Fruit fly (Drosophila melanogaster) whole organism, prepupa: Measurements from ENCODE around the gene Sema5c.
A peak's percentile ranks its signal among the peaks of the same experiment; 100 is the strongest.

Experiments used
- Blimp-1 ChIP-seq: fragments of 200-800 bp; sonication (Bioruptor generic); optimal IDR thresholded peaks from 3 replicates; lab custom pipeline; 2017; ENCODE audit warnings: missing biosample characterization, missing genetic modification characterization, mild to moderate bottlenecking, moderate library complexity, missing genetic modification reagents
- CG10669 ChIP-seq: fragments of 200-800 bp; sonication (Bioruptor generic); optimal IDR thresholded peaks from 3 replicates; lab custom pipeline; 2018; ENCODE audit warnings: missing biosample characterization, mild to moderate bottlenecking, missing genetic modification characterization, moderate library complexity
- CG11294 ChIP-seq: fragments of 200-800 bp; sonication (Bioruptor generic); IDR thresholded peaks from 2 replicates; pipeline ENCODE4 v1.3.6; 2022; ENCODE audit warnings: missing biosample characterization, missing genetic modification characterization
- CG11762 ChIP-seq: fragments of 200-800 bp; sonication (Bioruptor generic); optimal IDR thresholded peaks from 3 replicates; lab custom pipeline; 2016; ENCODE audit warnings: missing biosample characterization, missing genetic modification characterization; ENCODE audit not compliant: insufficient read depth
- CG11902 ChIP-seq: fragments of 200-800 bp; sonication (Bioruptor generic); optimal IDR thresholded peaks from 3 replicates; lab custom pipeline; 2016; ENCODE audit warnings: missing biosample characterization, missing genetic modification characterization
- CG15336 ChIP-seq: fragments of 200-800 bp; sonication (Bioruptor generic); IDR thresholded peaks from 2 replicates; pipeline ENCODE4 v1.3.6; 2022; ENCODE audit warnings: missing biosample characterization, missing genetic modification characterization
- CG1621 ChIP-seq: fragments of 200-800 bp; sonication (Bioruptor generic); optimal IDR thresholded peaks from 3 replicates; lab custom pipeline; 2018; ENCODE audit warnings: missing biosample characterization, mild to moderate bottlenecking, missing genetic modification characterization
- CG16779 ChIP-seq: fragments of 200-800 bp; sonication (Bioruptor generic); optimal IDR thresholded peaks from 3 replicates; lab custom pipeline; 2017; ENCODE audit warnings: missing biosample characterization, mild to moderate bottlenecking, missing genetic modification characterization
- CG3032 ChIP-seq: fragments of 200-800 bp; optimal IDR thresholded peaks from 2 replicates; lab custom pipeline; 2019; ENCODE audit warnings: missing biosample characterization, mild to moderate bottlenecking, missing genetic modification characterization, moderate library complexity
- CG31627 ChIP-seq: fragments of 200-800 bp; sonication (Bioruptor generic); optimal IDR thresholded peaks from 3 replicates; lab custom pipeline; 2016; ENCODE audit warnings: missing biosample characterization, missing genetic modification characterization
- CG32006 ChIP-seq: fragments of 200-800 bp; sonication (Bioruptor generic); optimal IDR thresholded peaks from 3 replicates; lab custom pipeline; 2017; ENCODE audit warnings: missing biosample characterization, mild to moderate bottlenecking, missing genetic modification characterization
- CG34406 ChIP-seq: fragments of 200-800 bp; sonication (Bioruptor generic); optimal IDR thresholded peaks from 3 replicates; lab custom pipeline; 2016; ENCODE audit warnings: missing biosample characterization, missing genetic modification characterization
- CG6163 ChIP-seq: fragments of 200-800 bp; sonication (Bioruptor generic); IDR thresholded peaks from 3 replicates; pipeline ENCODE4 v1.3.6; 2022; ENCODE audit warnings: missing biosample characterization, missing genetic modification characterization
- CG6276 ChIP-seq: fragments of 200-800 bp; sonication (Bioruptor generic); optimal IDR thresholded peaks from 2 replicates; lab custom pipeline; 2017; ENCODE audit warnings: missing biosample characterization, mild to moderate bottlenecking, missing genetic modification characterization
- CG6792 ChIP-seq: fragments of 200-800 bp; sonication (Bioruptor generic); optimal IDR thresholded peaks from 3 replicates; lab custom pipeline; 2016; ENCODE audit warnings: missing biosample characterization, missing genetic modification characterization
- CG6854 ChIP-seq: fragments of 200-800 bp; sonication (Bioruptor generic); optimal IDR thresholded peaks from 2 replicates; lab custom pipeline; 2017; ENCODE audit warnings: missing biosample characterization, mild to moderate bottlenecking, missing genetic modification characterization
- CG7368 ChIP-seq: fragments of 200-800 bp; sonication (Bioruptor generic); optimal IDR thresholded peaks from 3 replicates; lab custom pipeline; 2016; ENCODE audit warnings: missing biosample characterization, missing genetic modification characterization
- Eip75B ChIP-seq: fragments of 200-800 bp; sonication (Bioruptor generic); optimal IDR thresholded peaks from 3 replicates; lab custom pipeline; 2016; ENCODE audit warnings: missing biosample characterization, missing genetic modification characterization
- Eip93F ChIP-seq: fragments of 200-800 bp; sonication (Bioruptor generic); optimal IDR thresholded peaks from 2 replicates; lab custom pipeline; 2016; ENCODE audit warnings: missing biosample characterization, mild to moderate bottlenecking, missing genetic modification characterization
- Ets21C ChIP-seq: fragments of 200-800 bp; sonication (Bioruptor generic); optimal IDR thresholded peaks from 3 replicates; lab custom pipeline; 2016; ENCODE audit warnings: missing biosample characterization, missing genetic modification characterization
- Ets96B ChIP-seq: fragments of 200-800 bp; optimal IDR thresholded peaks from 2 replicates; lab custom pipeline; 2019; ENCODE audit warnings: missing biosample characterization, mild to moderate bottlenecking, missing genetic modification characterization, moderate library complexity
- Gug ChIP-seq: fragments of 200-800 bp; sonication (Bioruptor generic); IDR thresholded peaks from 2 replicates; pipeline ENCODE4 v1.3.6; 2022; ENCODE audit warnings: missing biosample characterization, missing genetic modification characterization
- Hr38 ChIP-seq: sonication (Bioruptor generic); optimal IDR thresholded peaks from 2 replicates; lab custom pipeline; 2016; ENCODE audit warnings: missing biosample characterization, missing genetic modification characterization
- Hr39 ChIP-seq: fragments of 200-800 bp; sonication (Bioruptor generic); optimal IDR thresholded peaks from 2 replicates; lab custom pipeline; 2016; ENCODE audit warnings: missing biosample characterization, missing genetic modification characterization
- Hr4 ChIP-seq: fragments of 200-800 bp; sonication (Bioruptor generic); optimal IDR thresholded peaks from 3 replicates; lab custom pipeline; 2016; ENCODE audit warnings: missing biosample characterization, missing genetic modification characterization
- Met ChIP-seq: fragments of 200-800 bp; sonication (Bioruptor generic); optimal IDR thresholded peaks from 3 replicates; lab custom pipeline; 2016; ENCODE audit warnings: missing biosample characterization, missing genetic modification characterization
- Smox ChIP-seq: fragments of 200-800 bp; sonication (Bioruptor generic); optimal IDR thresholded peaks from 3 replicates; lab custom pipeline; 2016; ENCODE audit warnings: missing biosample characterization, missing genetic modification characterization
- Sox102F ChIP-seq: fragments of 200-800 bp; sonication (Bioruptor generic); optimal IDR thresholded peaks from 2 replicates; lab custom pipeline; 2016; ENCODE audit warnings: missing biosample characterization, mild to moderate bottlenecking, missing genetic modification characterization
- Sox15 ChIP-seq: fragments of 200-800 bp; sonication (Bioruptor generic); optimal IDR thresholded peaks from 3 replicates; lab custom pipeline; 2016; ENCODE audit warnings: missing biosample characterization, missing genetic modification characterization
- achi ChIP-seq: fragments of 200-800 bp; sonication (Bioruptor generic); optimal IDR thresholded peaks from 3 replicates; lab custom pipeline; 2016; ENCODE audit warnings: missing biosample characterization, missing genetic modification characterization
- cyc ChIP-seq: fragments of 200-800 bp; sonication (Bioruptor generic); optimal IDR thresholded peaks from 3 replicates; lab custom pipeline; 2016; ENCODE audit warnings: missing biosample characterization, missing genetic modification characterization
- dac ChIP-seq: fragments of 200-800 bp; sonication (Bioruptor generic); optimal IDR thresholded peaks from 2 replicates; lab custom pipeline; 2017; ENCODE audit warnings: missing biosample characterization, mild to moderate bottlenecking, missing genetic modification characterization
- dsx ChIP-seq: fragments of 200-800 bp; optimal IDR thresholded peaks from 3 replicates; lab custom pipeline; 2019; ENCODE audit warnings: missing biosample characterization, mild to moderate bottlenecking, missing genetic modification characterization, moderate library complexity; ENCODE audit not compliant: poor library complexity, severe bottlenecking
- eg ChIP-seq: fragments of 200-800 bp; sonication (Bioruptor generic); IDR thresholded peaks from 3 replicates; pipeline ENCODE4 v1.3.6; 2022; ENCODE audit warnings: missing biosample characterization, missing genetic modification characterization
- esn ChIP-seq: fragments of 200-800 bp; sonication (Bioruptor generic); optimal IDR thresholded peaks from 2 replicates; lab custom pipeline; 2016; ENCODE audit warnings: missing biosample characterization, mild to moderate bottlenecking, missing genetic modification characterization, moderate library complexity
- fd59A ChIP-seq: fragments of 200-800 bp; sonication (Bioruptor generic); optimal IDR thresholded peaks from 2 replicates; lab custom pipeline; 2017; ENCODE audit warnings: missing biosample characterization, mild to moderate bottlenecking, missing genetic modification characterization, missing genetic modification reagents
- fkh ChIP-seq: fragments of 200-800 bp; sonication (Bioruptor generic); optimal IDR thresholded peaks from 3 replicates; lab custom pipeline; 2017; ENCODE audit warnings: missing biosample characterization, mild to moderate bottlenecking, missing genetic modification characterization, moderate library complexity
- lz ChIP-seq: fragments of 200-800 bp; sonication (Bioruptor generic); optimal IDR thresholded peaks from 3 replicates; lab custom pipeline; 2016; ENCODE audit warnings: missing biosample characterization, missing genetic modification characterization
- net ChIP-seq: fragments of 200-800 bp; sonication (Bioruptor generic); optimal IDR thresholded peaks from 3 replicates; lab custom pipeline; 2016; ENCODE audit warnings: missing biosample characterization, missing genetic modification characterization
- pdm3 ChIP-seq: fragments of 200-800 bp; sonication (Bioruptor generic); optimal IDR thresholded peaks from 3 replicates; lab custom pipeline; 2016; ENCODE audit warnings: missing biosample characterization, missing genetic modification characterization
- salr ChIP-seq, 2 experiments: fragments of 200-800 bp; sonication (Bioruptor generic); optimal IDR thresholded peaks; 3 replicates each; lab custom pipeline; 2016 to 2018; ENCODE audit warnings: missing biosample characterization in 2 of 2, missing genetic modification characterization in 2 of 2, mild to moderate bottlenecking in 1 of 2
- svp ChIP-seq: fragments of 200-800 bp; sonication (Bioruptor generic); peaks from one replicate; lab custom pipeline; 2016; ENCODE audit warnings: missing biosample characterization, missing genetic modification characterization
- topi ChIP-seq: fragments of 200-800 bp; sonication (Bioruptor generic); optimal IDR thresholded peaks from 3 replicates; lab custom pipeline; 2016; ENCODE audit warnings: missing biosample characterization, missing genetic modification characterization
- vri ChIP-seq: fragments of 200-800 bp; sonication (Bioruptor generic); optimal IDR thresholded peaks from 3 replicates; lab custom pipeline; 2016; ENCODE audit warnings: missing biosample characterization, mild to moderate bottlenecking, missing genetic modification characterization

The Sema5c gene

DNA sequence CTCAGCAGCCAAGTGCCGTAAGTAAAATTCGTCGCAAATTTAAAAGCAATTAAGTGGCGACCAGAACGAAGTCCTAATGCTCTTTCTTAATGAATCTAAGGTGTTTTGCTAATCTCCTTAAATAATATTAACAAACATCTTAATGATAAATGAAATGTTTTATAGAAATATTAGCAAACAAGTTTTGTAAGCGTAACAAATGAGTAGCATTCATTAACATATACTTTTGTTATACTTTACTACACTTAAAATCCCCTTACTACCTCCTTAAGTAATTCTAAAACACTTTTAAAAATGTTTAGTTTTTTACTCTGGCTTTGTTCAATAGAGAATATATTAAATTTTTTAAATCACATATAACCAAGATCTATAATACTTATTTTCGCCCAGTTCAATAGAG is 14.3 kb upstream of the Sema5c start (continued):
- peak; percentile 8 for TF ChIP-seq CG31627 (GFP tag; lab: Kevin White, UChicago)
- no peak for TF ChIP-seq achi (GFP tag; lab: Kevin White, UChicago)
- no peak for TF ChIP-seq CG6792
- TF ChIP-seq CG6276 (GFP tag; lab: Kevin White, UChicago), result no peak
- TF ChIP-seq CG15336 (GFP tag; lab: Robert Waterston, UW), result no peak
- TF ChIP-seq fkh, result no peak
- no peak for TF ChIP-seq CG11762
- TF ChIP-seq CG32006 (GFP tag; lab: Kevin White, UChicago), result no peak
- no peak for TF ChIP-seq Sox15 (GFP tag; lab: Kevin White, UChicago)
- no peak for TF ChIP-seq Hr38 (GFP tag; lab: Kevin White, UChicago)
- peak; percentile 28 for TF ChIP-seq cyc (GFP tag; lab: Kevin White, UChicago)
- no peak for TF ChIP-seq CG3032 (tag; lab: Kevin White, UChicago)
- no peak for TF ChIP-seq Ets96B (tag; lab: Kevin White, UChicago)
- TF ChIP-seq eg, result no peak
- TF ChIP-seq CG34406 (GFP tag; lab: Kevin White, UChicago), result peak; percentile 4
- TF ChIP-seq svp (GFP tag; lab: Kevin White, UChicago), result peak; percentile 69
- no peak for TF ChIP-seq Eip93F (GFP tag; lab: Kevin White, UChicago)
- TF ChIP-seq Smox (GFP tag; lab: Kevin White, UChicago), result peak; percentile 31
- TF ChIP-seq lz (GFP tag; lab: Kevin White, UChicago), result peak; percentile 31
- no peak for TF ChIP-seq Gug

DNA sequence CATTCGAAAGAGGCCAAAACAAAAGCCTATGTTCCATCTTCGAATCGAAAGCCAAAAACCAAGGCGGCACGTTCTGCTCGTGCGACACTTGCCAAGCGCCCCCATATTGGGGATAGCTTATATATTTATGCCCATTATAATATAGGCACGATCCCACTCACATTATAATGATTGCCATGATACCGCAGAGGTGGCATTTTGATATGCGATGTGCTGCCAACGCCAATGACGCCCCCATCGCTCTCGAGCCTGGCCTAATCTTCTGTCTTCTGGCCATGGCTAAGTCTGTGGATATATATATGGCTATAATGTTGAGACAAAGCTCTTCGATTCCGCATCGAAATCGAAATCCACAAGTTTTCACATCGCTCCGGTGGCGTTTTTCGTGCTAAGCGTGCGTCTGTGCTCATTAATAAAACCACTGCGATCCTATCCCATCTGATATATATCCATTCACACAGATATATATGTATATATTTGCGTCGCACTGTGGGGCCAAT is 11.3 kb upstream of the Sema5c start:
- TF ChIP-seq CG11294, result no peak
- TF ChIP-seq CG6163, result 0 out of 3 replicates have a peak, but pooled peaks have one; percentile 9

DNA sequence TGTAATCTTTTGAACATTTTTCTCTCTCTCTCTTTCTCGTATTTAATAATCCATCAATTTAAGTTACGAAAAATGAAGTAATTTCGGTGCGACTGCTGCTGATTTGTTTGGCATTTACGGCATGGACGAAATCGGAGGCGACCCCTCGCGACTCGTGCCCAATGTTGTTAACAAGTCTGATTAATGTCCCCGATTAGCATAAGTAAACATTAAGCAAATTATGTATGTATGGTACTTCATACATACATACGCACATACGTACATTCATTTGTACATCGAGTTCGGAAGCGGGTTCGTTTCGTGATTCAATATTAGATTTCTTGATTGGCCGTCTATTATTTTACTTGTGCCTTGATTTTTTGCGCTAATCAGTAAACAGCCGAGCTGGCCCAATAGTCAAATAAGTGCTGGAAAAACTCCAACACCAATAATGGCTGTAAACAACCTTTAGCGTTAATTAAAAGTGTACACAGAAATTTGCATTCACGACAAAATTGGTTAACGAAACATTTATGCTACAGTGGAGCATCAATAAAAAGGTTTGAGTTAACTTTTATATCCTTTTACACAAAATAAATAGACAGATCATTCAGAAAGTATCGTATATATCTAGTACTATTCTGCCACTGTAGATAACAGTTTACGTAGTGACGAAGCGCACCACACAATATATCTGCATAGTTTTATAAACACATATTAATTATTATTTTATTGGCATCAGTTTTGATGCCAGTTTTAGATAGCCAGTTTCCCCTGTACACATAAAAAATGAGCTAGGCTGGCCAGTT is 9.5 kb upstream of the Sema5c start:
- TF ChIP-seq CG10669 (GFP tag; lab: Kevin White, UChicago) (no peak), fkh (peak; percentile 86), Hr4 (peak; percentile 64), Eip75B (GFP tag; lab: Kevin White, UChicago) (no peak), CG31627 (GFP tag; lab: Kevin White, UChicago) (peak; percentile 1), CG3032 (tag; lab: Kevin White, UChicago) (peak; percentile 15), CG11762 (no peak), CG1621 (tag; lab: Kevin White, UChicago) (no peak), fd59A (GFP tag; lab: Kevin White, UChicago) (no peak), CG11902 (GFP tag; lab: Kevin White, UChicago) (no peak), Met (GFP tag; lab: Kevin White, UChicago) (peak; percentile 22), CG11294 (peak; percentile 56; the same call in 1 of the 2 replicates), Ets21C (GFP tag; lab: Kevin White, UChicago) (no peak), Eip93F (GFP tag; lab: Kevin White, UChicago) (no peak), eg (peak; percentile 73), topi (GFP tag; lab: Kevin White, UChicago) (peak; percentile 1), esn (GFP tag; lab: Kevin White, UChicago) (peak; percentile 11), pdm3 (GFP tag; lab: Kevin White, UChicago) (peak; percentile 33), dac (GFP tag; lab: Kevin White, UChicago) (no peak), lz (GFP tag; lab: Kevin White, UChicago) (peak; percentile 12), vri (GFP tag; lab: Kevin White, UChicago) (no peak), CG7368 (GFP tag; lab: Kevin White, UChicago) (no peak), Hr38 (GFP tag; lab: Kevin White, UChicago) (no peak), cyc (GFP tag; lab: Kevin White, UChicago) (no peak), Hr39 (GFP tag; lab: Kevin White, UChicago) (peak; percentile 22), CG6854 (GFP tag; lab: Kevin White, UChicago) (no peak), Sox102F (GFP tag; lab: Kevin White, UChicago) (peak; percentile 38), CG34406 (GFP tag; lab: Kevin White, UChicago) (no peak), CG6276 (GFP tag; lab: Kevin White, UChicago) (peak; percentile 56), salr (GFP tag; optimal IDR thresholded peaks at IDR 0.05; lab: Kevin White, UChicago) (peak in 1 of 2 experiments; percentile 6), CG16779 (tag; lab: Kevin White, UChicago) (no peak), CG6792 (no peak), Blimp-1 (GFP tag; lab: Kevin White, UChicago) (no peak), achi (GFP tag; lab: Kevin White, UChicago) (peak; percentile 29), net (GFP tag; lab: Kevin White, UChicago) (peak; percentile 18), CG32006 (GFP tag; lab: Kevin White, UChicago) (peak; percentile 66), dsx (no peak)
